Fruit fly (Drosophila melanogaster) whole organism, embryonic: ENCODE data around the gene CG3198.

Source experiments
- CG10654 ChIP-seq: fragments of 200-800 bp; sonication (Bioruptor generic); optimal IDR thresholded peaks from 2 replicates; lab custom pipeline; 2016; ENCODE audit warnings: missing biosample characterization, missing genetic modification characterization
- CG10979 ChIP-seq: fragments of 200-800 bp; sonication (Bioruptor generic); optimal IDR thresholded peaks from 2 replicates; lab custom pipeline; 2018; ENCODE audit warnings: missing biosample characterization, mild to moderate bottlenecking, missing genetic modification characterization, moderate library complexity
- CG11093 ChIP-seq: fragments of 200-800 bp; sonication (Bioruptor generic); IDR thresholded peaks from 3 replicates; pipeline ENCODE4 v1.3.6; 2022; ENCODE audit warnings: missing biosample characterization, missing genetic modification characterization
- CG11398 ChIP-seq: fragments of 200-800 bp; sonication (Bioruptor generic); optimal IDR thresholded peaks from 2 replicates; lab custom pipeline; 2016; ENCODE audit warnings: missing biosample characterization, missing genetic modification characterization
- CG11504 ChIP-seq: fragments of 200-800 bp; sonication (Bioruptor generic); optimal IDR thresholded peaks from 3 replicates; lab custom pipeline; 2019; ENCODE audit warnings: missing biosample characterization, mild to moderate bottlenecking, missing genetic modification characterization, moderate library complexity
- CG12104 ChIP-seq: fragments of 200-800 bp; sonication (Bioruptor generic); optimal IDR thresholded peaks from 3 replicates; lab custom pipeline; 2016; ENCODE audit warnings: missing biosample characterization, missing genetic modification characterization
- CG14441 ChIP-seq: fragments of 200-800 bp; sonication (Bioruptor generic); IDR thresholded peaks from 2 replicates; pipeline ENCODE4 v1.3.6; 2022; ENCODE audit warnings: missing biosample characterization, missing genetic modification characterization
- CG15011 ChIP-seq: fragments of 200-800 bp; sonication (Bioruptor generic); optimal IDR thresholded peaks from 3 replicates; lab custom pipeline; 2018; ENCODE audit warnings: missing biosample characterization, mild to moderate bottlenecking, missing genetic modification characterization
- CG15269 ChIP-seq: fragments of 200-800 bp; sonication (Bioruptor generic); optimal IDR thresholded peaks from 2 replicates; lab custom pipeline; 2018; ENCODE audit warnings: missing biosample characterization, mild to moderate bottlenecking, missing genetic modification characterization, moderate library complexity
- CG17568 ChIP-seq: fragments of 200-800 bp; sonication (Bioruptor generic); optimal IDR thresholded peaks from 2 replicates; lab custom pipeline; 2018; ENCODE audit warnings: missing biosample characterization, mild to moderate bottlenecking, missing genetic modification characterization, moderate library complexity
- CG32767 ChIP-seq: fragments of 200-800 bp; sonication (Bioruptor generic); IDR thresholded peaks from 2 replicates; pipeline ENCODE4 v1.3.6; 2022; ENCODE audit warnings: missing biosample characterization, missing genetic modification characterization
- CG33213 ChIP-seq: fragments of 200-800 bp; sonication (Bioruptor generic); optimal IDR thresholded peaks from 3 replicates; lab custom pipeline; 2016; ENCODE audit warnings: missing biosample characterization, missing genetic modification characterization
- CG3995 ChIP-seq: fragments of 200-800 bp; sonication (Bioruptor generic); optimal IDR thresholded peaks from 3 replicates; lab custom pipeline; 2016; ENCODE audit warnings: missing biosample characterization, missing genetic modification characterization
- CG42726 ChIP-seq: fragments of 200-800 bp; sonication (Bioruptor generic); IDR thresholded peaks from 2 replicates; pipeline ENCODE4 v1.3.6; 2022; ENCODE audit warnings: missing biosample characterization, missing genetic modification characterization; ENCODE audit not compliant: partially characterized antibody
- CG6813 ChIP-seq: fragments of 200-800 bp; sonication (Bioruptor generic); optimal IDR thresholded peaks from 2 replicates; lab custom pipeline; 2017; ENCODE audit warnings: missing biosample characterization, missing genetic modification characterization, mild to moderate bottlenecking, moderate library complexity, missing genetic modification reagents
- CG6854 ChIP-seq: fragments of 200-800 bp; sonication (Bioruptor generic); optimal IDR thresholded peaks from 3 replicates; lab custom pipeline; 2017; ENCODE audit warnings: missing biosample characterization, mild to moderate bottlenecking, missing genetic modification characterization
- CG7963 ChIP-seq: fragments of 200-800 bp; sonication (Bioruptor generic); IDR thresholded peaks from 3 replicates; pipeline ENCODE4 v1.3.6; 2022; ENCODE audit warnings: missing biosample characterization, missing genetic modification characterization; ENCODE audit not compliant: partially characterized antibody
- CG8290 ChIP-seq, 3 experiments: fragments of 200-800 bp; sonication (Bioruptor generic); optimal IDR thresholded peaks; 2 replicates each; lab custom pipeline; 2016 to 2019; ENCODE audit warnings: missing biosample characterization in 3 of 3, missing genetic modification characterization in 3 of 3, mild to moderate bottlenecking in 2 of 3, moderate library complexity in 1 of 3
- Dfd ChIP-seq, 2 experiments: fragments of >200 bp; optimal IDR thresholded peaks; 2 replicates each; lab custom pipeline; 2017; ENCODE audit warnings: missing biosample characterization in 2 of 2, missing genetic modification characterization in 2 of 2
- Hmr ChIP-seq: fragments of 200-800 bp; sonication (Bioruptor generic); optimal IDR thresholded peaks from 3 replicates; lab custom pipeline; 2017; ENCODE audit warnings: mild to moderate bottlenecking, missing biosample characterization, missing genetic modification reagents, missing genetic modification characterization
- Hr3 ChIP-seq: fragments of 200-800 bp; sonication (Bioruptor generic); optimal IDR thresholded peaks from 3 replicates; lab custom pipeline; 2016; ENCODE audit warnings: missing biosample characterization, missing genetic modification characterization
- Lhr ChIP-seq: fragments of 200-800 bp; sonication (Bioruptor generic); optimal IDR thresholded peaks from 3 replicates; lab custom pipeline; 2017; ENCODE audit warnings: mild to moderate bottlenecking, missing biosample characterization, missing genetic modification reagents, missing genetic modification characterization
- NfI ChIP-seq: fragments of 200-800 bp; sonication (Bioruptor generic); optimal IDR thresholded peaks from 3 replicates; lab custom pipeline; 2018; ENCODE audit warnings: missing biosample characterization, mild to moderate bottlenecking, missing genetic modification characterization, moderate library complexity
- Sox102F ChIP-seq: fragments of 200-800 bp; sonication (Bioruptor generic); optimal IDR thresholded peaks from 2 replicates; lab custom pipeline; 2018; ENCODE audit warnings: missing biosample characterization, mild to moderate bottlenecking, missing genetic modification characterization, moderate library complexity
- Spps ChIP-seq: fragments of 200-800 bp; sonication (Bioruptor generic); optimal IDR thresholded peaks from 2 replicates; lab custom pipeline; 2018; ENCODE audit warnings: missing biosample characterization, mild to moderate bottlenecking, missing genetic modification characterization
- Sry-δ ChIP-seq: fragments of 200-800 bp; sonication (Bioruptor generic); optimal IDR thresholded peaks from 2 replicates; lab custom pipeline; 2016; ENCODE audit warnings: missing biosample characterization, missing genetic modification characterization
- Vsx1 ChIP-seq: fragments of 200-800 bp; sonication (Bioruptor generic); optimal IDR thresholded peaks from 2 replicates; lab custom pipeline; 2017; ENCODE audit warnings: missing biosample characterization, mild to moderate bottlenecking, missing genetic modification characterization, missing genetic modification reagents
- bab2 ChIP-seq: fragments of 200-800 bp; sonication (Bioruptor generic); optimal IDR thresholded peaks from 2 replicates; lab custom pipeline; 2016; ENCODE audit warnings: missing biosample characterization, missing genetic modification characterization
- cg ChIP-seq: fragments of 200-800 bp; sonication (Bioruptor generic); optimal IDR thresholded peaks from 3 replicates; lab custom pipeline; 2019; ENCODE audit warnings: missing biosample characterization, mild to moderate bottlenecking, missing genetic modification characterization, moderate library complexity
- crc ChIP-seq: fragments of 200-800 bp; sonication (Bioruptor generic); optimal IDR thresholded peaks from 2 replicates; lab custom pipeline; 2016; ENCODE audit warnings: missing biosample characterization, missing genetic modification characterization
- ems ChIP-seq: fragments of 200-800 bp; sonication (Bioruptor generic); optimal IDR thresholded peaks from 3 replicates; lab custom pipeline; 2016; ENCODE audit warnings: missing biosample characterization, missing genetic modification characterization
- en ChIP-seq: fragments of 200-800 bp; sonication (Bioruptor generic); optimal IDR thresholded peaks from 2 replicates; lab custom pipeline; 2016; ENCODE audit warnings: missing biosample characterization, missing genetic modification characterization
- gcm ChIP-seq: fragments of 200-800 bp; sonication (Bioruptor generic); optimal IDR thresholded peaks from 2 replicates; lab custom pipeline; 2019; ENCODE audit warnings: missing biosample characterization, mild to moderate bottlenecking, missing genetic modification characterization, moderate library complexity
- grau ChIP-seq: fragments of 200-800 bp; optimal IDR thresholded peaks from 3 replicates; lab custom pipeline; 2019; ENCODE audit warnings: missing biosample characterization, mild to moderate bottlenecking, missing genetic modification characterization, moderate library complexity
- ham ChIP-seq: fragments of 200-800 bp; sonication (Bioruptor generic); IDR thresholded peaks from 2 replicates; pipeline ENCODE4 v1.3.6; 2022; ENCODE audit warnings: missing biosample characterization, missing genetic modification characterization
- hbn ChIP-seq: fragments of 200-800 bp; sonication (Bioruptor generic); IDR thresholded peaks from 2 replicates; pipeline ENCODE4 v1.3.6; 2022; ENCODE audit warnings: missing biosample characterization, missing genetic modification characterization; ENCODE audit not compliant: partially characterized antibody
- inv ChIP-seq: fragments of 200-800 bp; sonication (Bioruptor generic); IDR thresholded peaks from 2 replicates; pipeline ENCODE4 v1.3.6; 2022; ENCODE audit warnings: missing biosample characterization, missing genetic modification characterization; ENCODE audit not compliant: partially characterized antibody
- lola ChIP-seq, 3 experiments: fragments of >200 bp in 2 of 3; fragments of 200-800 bp in 1 of 3; sonication (Bioruptor generic) in 1 of 3; optimal IDR thresholded peaks; 2 replicates each; lab custom pipeline; 2017 to 2019; ENCODE audit warnings: missing biosample characterization in 3 of 3, missing genetic modification characterization in 3 of 3, mild to moderate bottlenecking in 1 of 3, moderate library complexity in 1 of 3
- nom ChIP-seq: fragments of 200-800 bp; sonication (Bioruptor generic); optimal IDR thresholded peaks from 2 replicates; lab custom pipeline; 2017; ENCODE audit warnings: missing biosample characterization, missing genetic modification characterization, mild to moderate bottlenecking, moderate library complexity, missing genetic modification reagents
- pho ChIP-seq: fragments of 200-800 bp; sonication (Bioruptor generic); optimal IDR thresholded peaks from 2 replicates; lab custom pipeline; 2016; ENCODE audit warnings: missing biosample characterization, missing genetic modification characterization
- pum ChIP-seq: fragments of 200-800 bp; sonication (Bioruptor generic); optimal IDR thresholded peaks from 2 replicates; lab custom pipeline; 2016; ENCODE audit warnings: missing biosample characterization, missing genetic modification characterization
- ro ChIP-seq: fragments of 200-800 bp; sonication (Bioruptor generic); IDR thresholded peaks from 2 replicates; pipeline ENCODE4 v1.3.6; 2022; ENCODE audit warnings: missing biosample characterization, missing genetic modification characterization
- schlank ChIP-seq: fragments of 200-800 bp; sonication (Bioruptor generic); optimal IDR thresholded peaks from 2 replicates; lab custom pipeline; 2018; ENCODE audit warnings: missing biosample characterization, mild to moderate bottlenecking, missing genetic modification characterization
- slbo ChIP-seq: fragments of 200-800 bp; sonication (Bioruptor generic); IDR thresholded peaks from 2 replicates; pipeline ENCODE4 v1.3.6; 2022; ENCODE audit warnings: missing biosample characterization, missing genetic modification characterization
- sug ChIP-seq: fragments of 200-800 bp; optimal IDR thresholded peaks from 2 replicates; lab custom pipeline; 2019; ENCODE audit warnings: missing biosample characterization, mild to moderate bottlenecking, missing genetic modification characterization, moderate library complexity
- tin ChIP-seq: fragments of 200-800 bp; sonication (Bioruptor generic); optimal IDR thresholded peaks from 3 replicates; lab custom pipeline; 2016; ENCODE audit warnings: missing biosample characterization, missing genetic modification characterization
- tna ChIP-seq: fragments of 200-800 bp; sonication (Bioruptor generic); IDR thresholded peaks from 2 replicates; pipeline ENCODE4 v1.3.6; 2022; ENCODE audit warnings: missing biosample characterization, missing genetic modification characterization; ENCODE audit not compliant: partially characterized antibody
- usp ChIP-seq: fragments of >200 bp; optimal IDR thresholded peaks from 2 replicates; lab custom pipeline; 2017; ENCODE audit warnings: missing biosample characterization, missing genetic modification characterization
- zen ChIP-seq: fragments of 200-800 bp; sonication (Bioruptor generic); optimal IDR thresholded peaks from 3 replicates; lab custom pipeline; 2018; ENCODE audit warnings: missing biosample characterization, mild to moderate bottlenecking, missing genetic modification characterization, moderate library complexity
- zfh1 ChIP-seq: fragments of 200-800 bp; sonication (Bioruptor generic); IDR thresholded peaks from 3 replicates; pipeline ENCODE4 v1.3.6; 2022; ENCODE audit warnings: missing biosample characterization, missing genetic modification characterization

CG3198 gene

DNA sequence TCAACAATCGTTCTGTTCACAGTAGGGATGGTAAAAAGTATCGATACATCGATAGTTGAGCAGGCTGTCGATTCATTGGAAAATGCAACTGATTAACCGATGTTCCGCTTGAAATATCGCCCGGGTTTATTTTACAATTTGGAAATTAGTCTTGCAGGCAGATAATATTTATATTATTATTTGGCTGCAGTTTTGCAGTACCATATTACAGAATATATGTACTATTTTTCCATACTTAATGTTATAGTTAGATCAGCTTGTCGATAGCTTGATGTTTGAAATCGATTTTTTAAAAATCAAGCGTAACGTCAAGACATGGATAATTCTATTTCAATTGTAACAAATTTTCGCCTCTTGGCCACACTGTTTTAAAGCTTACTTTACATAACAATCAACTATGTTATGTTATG, 21.2 kb upstream of the CG3198 start, which contains the start of gene CG14442 (continued):
- no peak for TF ChIP-seq CG33213
- peak; percentile 84 for TF ChIP-seq tna (GFP tag; lab: Robert Waterston, UW)
- TF ChIP-seq CG32767 (GFP tag; lab: Robert Waterston, UW): no peak
- no peak for TF ChIP-seq pum (GFP tag; lab: Kevin White, UChicago)
- no peak for TF ChIP-seq CG11398
- no peak for TF ChIP-seq en (GFP tag; lab: Kevin White, UChicago)
- peak; percentile 93 for TF ChIP-seq hbn
- no peak for TF ChIP-seq zen (tag; lab: Kevin White, UChicago)
- peak; percentile 11 for TF ChIP-seq CG10654 (GFP tag; lab: Kevin White, UChicago)
- TF ChIP-seq CG12104: peak; percentile 16
- no peak for TF ChIP-seq gcm (GFP tag; lab: Kevin White, UChicago)
- no peak for TF ChIP-seq CG11093 (GFP tag; lab: Robert Waterston, UW)
- peak; percentile 4 for TF ChIP-seq crc (GFP tag; lab: Kevin White, UChicago)
- TF ChIP-seq CG10979 (tag; lab: Kevin White, UChicago): no peak
- TF ChIP-seq ro (GFP tag; lab: Robert Waterston, UW): no peak
- TF ChIP-seq tin (GFP tag; lab: Kevin White, UChicago): peak; percentile 22
- TF ChIP-seq Dfd (GFP tag; optimal IDR thresholded peaks at IDR 0.05; lab: Kevin White, UChicago): no peak
- TF ChIP-seq inv (GFP tag; lab: Robert Waterston, UW): peak; percentile 90
- TF ChIP-seq ham (GFP tag; lab: Robert Waterston, UW): no peak
- peak; percentile 24 for TF ChIP-seq pho (GFP tag; lab: Kevin White, UChicago)
- TF ChIP-seq cg (GFP tag; lab: Kevin White, UChicago): no peak
- TF ChIP-seq lola (GFP tag; optimal IDR thresholded peaks at IDR 0.05; lab: Kevin White, UChicago): peak in 1 of 3 experiments; percentile 15
- TF ChIP-seq grau (tag; lab: Kevin White, UChicago): peak; percentile 55
- no peak for TF ChIP-seq CG6854 (GFP tag; lab: Kevin White, UChicago)
- peak; percentile 59 for TF ChIP-seq slbo
- TF ChIP-seq CG15011 (GFP tag; lab: Kevin White, UChicago): no peak
- TF ChIP-seq Hr3 (GFP tag; lab: Kevin White, UChicago): no peak
- no peak for TF ChIP-seq usp
- no peak for TF ChIP-seq CG6813 (GFP tag; lab: Kevin White, UChicago)
- no peak for TF ChIP-seq schlank (tag; lab: Kevin White, UChicago)
- TF ChIP-seq CG11504 (tag; lab: Kevin White, UChicago): peak; percentile 37
- TF ChIP-seq sug (tag; lab: Kevin White, UChicago): peak; percentile 45
- TF ChIP-seq Spps: no peak
- peak; percentile 45 for TF ChIP-seq CG3995 (GFP tag; lab: Kevin White, UChicago)
- TF ChIP-seq zfh1 (GFP tag; lab: Robert Waterston, UW): peak; percentile 49; the same call in 1 of the 3 replicates
- TF ChIP-seq CG17568 (GFP tag; lab: Kevin White, UChicago): no peak
- peak; percentile 8 for TF ChIP-seq NfI (GFP tag; lab: Kevin White, UChicago)
- TF ChIP-seq ems (GFP tag; lab: Kevin White, UChicago): no peak
- TF ChIP-seq Lhr (GFP tag; lab: Kevin White, UChicago): peak; percentile 52
- no peak for TF ChIP-seq Vsx1
- peak; percentile 87 for TF ChIP-seq CG7963
- peak; percentile 36 for TF ChIP-seq CG15269 (tag; lab: Kevin White, UChicago)
- TF ChIP-seq Hmr: peak; percentile 56
- TF ChIP-seq Sox102F (GFP tag; lab: Kevin White, UChicago): no peak
- peak; percentile 86 for TF ChIP-seq CG42726 (GFP tag; lab: Robert Waterston, UW)
- peak; percentile 88 for TF ChIP-seq Sry-δ (GFP tag; lab: Kevin White, UChicago)
- TF ChIP-seq CG8290 (GFP tag; optimal IDR thresholded peaks at IDR 0.05; lab: Kevin White, UChicago): peak; percentile 77
- peak; percentile 52 to 58 for TF ChIP-seq CG8290 (tag; optimal IDR thresholded peaks at IDR 0.05; lab: Kevin White, UChicago)
- no peak for TF ChIP-seq nom (GFP tag; lab: Kevin White, UChicago)
- TF ChIP-seq CG14441 (GFP tag; lab: Robert Waterston, UW): peak; percentile 70
- TF ChIP-seq bab2 (GFP tag; lab: Kevin White, UChicago): peak; percentile 9
